Worm (Caenorhabditis elegans): ENCODE results near the gene K10G6.9.

K10G6.9 gene

DNA sequence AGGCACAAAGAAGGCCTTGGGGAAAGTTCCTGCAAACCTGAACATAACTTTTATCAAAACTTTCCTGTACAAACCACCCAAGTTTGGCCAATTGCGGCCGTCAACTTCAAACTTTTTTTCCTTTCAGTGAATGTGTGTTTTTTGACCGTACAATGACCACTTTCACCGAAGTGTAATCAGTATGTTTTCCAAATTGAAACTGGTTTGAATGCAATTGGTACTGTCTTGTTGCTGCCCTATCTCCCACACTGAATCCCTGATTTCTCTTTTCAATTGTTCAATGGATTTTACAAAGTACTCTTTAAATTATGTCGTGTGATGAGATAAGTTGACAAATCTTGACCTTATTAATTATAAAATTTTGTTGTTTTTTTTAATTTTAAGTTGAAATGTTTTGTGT, 28.4 kb downstream of the K10G6.9 start:
- TF ChIP-seq sem-2 (GFP tag; optimal IDR thresholded peaks at IDR 0.05), result no peak
- no peak for TF ChIP-seq pha-4 (tag; optimal IDR thresholded peaks at IDR 0.05)
- TF ChIP-seq zip-8 (tag; optimal IDR thresholded peaks at IDR 0.05), result no peak
- TF ChIP-seq mep-1 (tag; optimal IDR thresholded peaks at IDR 0.05), result no peak
- no peak for TF ChIP-seq bed-3 (GFP tag; optimal IDR thresholded peaks at IDR 0.05)
- TF ChIP-seq M03D4.4 (tag; optimal IDR thresholded peaks at IDR 0.05), result no peak
- no peak for TF ChIP-seq nhr-237 (tag; optimal IDR thresholded peaks at IDR 0.05)

DNA sequence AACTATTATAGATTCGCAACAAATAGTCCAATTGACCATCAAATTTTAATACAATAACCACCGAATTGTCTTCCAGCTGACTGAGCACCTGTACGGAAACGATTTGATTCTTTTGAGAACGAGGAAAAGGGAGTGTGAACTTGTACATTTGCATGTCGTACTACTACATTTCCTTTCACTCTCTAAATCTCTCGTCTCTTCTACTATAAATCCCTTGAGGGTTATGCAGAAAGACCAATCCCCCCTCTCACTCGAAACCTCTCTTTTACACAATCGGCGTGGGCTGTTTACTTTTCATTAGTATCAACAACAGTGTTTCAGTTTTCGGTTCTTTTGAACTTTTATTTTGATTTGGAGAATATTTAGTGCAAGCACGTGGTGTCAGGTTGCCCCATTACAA, 30.1 kb downstream of the K10G6.9 start:
- TF ChIP-seq ceh-39 (tag; optimal IDR thresholded peaks at IDR 0.05), result no peak
- TF ChIP-seq tbx-8 (GFP tag; optimal IDR thresholded peaks at IDR 0.05), result no peak
- TF ChIP-seq unc-62 (GFP tag; optimal IDR thresholded peaks at IDR 0.05), result no peak
- TF ChIP-seq lsy-2 (tag; optimal IDR thresholded peaks at IDR 0.05), result no peak
- TF ChIP-seq lin-32 (GFP tag; optimal IDR thresholded peaks at IDR 0.05), result no peak
- TF ChIP-seq elt-1 (tag; optimal IDR thresholded peaks at IDR 0.05; ENCODE audit: borderline replicate concordance, insufficient read depth), result no peak
- peak; percentile 32 for TF ChIP-seq pha-4 (tag; optimal IDR thresholded peaks at IDR 0.05)
- no peak for TF ChIP-seq lin-13 (tag; optimal IDR thresholded peaks at IDR 0.05)
- no peak for TF ChIP-seq mls-2 (tag; optimal IDR thresholded peaks at IDR 0.05)
- TF ChIP-seq mab-5 (tag; optimal IDR thresholded peaks at IDR 0.05), result no peak
- TF ChIP-seq drap-1 (GFP tag; optimal IDR thresholded peaks at IDR 0.05), result no peak
- TF ChIP-seq ces-1 (GFP tag; optimal IDR thresholded peaks at IDR 0.05), result peak; percentile 53
- no peak for TF ChIP-seq ceh-83 (GFP tag; optimal IDR thresholded peaks at IDR 0.05)
- no peak for TF ChIP-seq nhr-76 (tag; optimal IDR thresholded peaks at IDR 0.05)

DNA sequence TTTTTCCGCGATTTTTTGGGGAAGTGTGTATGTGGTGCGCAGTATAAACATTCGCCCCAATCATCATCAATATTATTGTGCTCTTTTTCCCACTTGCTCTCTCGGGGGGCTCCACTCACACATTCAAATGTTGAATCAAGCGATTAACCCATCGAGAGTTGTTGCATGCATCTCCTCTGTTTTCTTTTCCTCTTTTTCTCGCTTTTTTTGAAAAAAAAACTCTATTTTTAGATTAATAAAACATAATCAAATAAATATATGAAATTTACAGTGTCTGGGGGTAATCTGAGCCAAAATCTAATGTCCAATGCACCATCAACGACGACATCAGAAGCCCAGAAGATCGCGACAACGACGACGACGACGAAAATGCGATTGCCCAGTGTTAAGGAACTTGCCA, 32.6 kb downstream of the K10G6.9 start, which contains the start of gene ephx-1:
ephx-1 (plus strand) TSS at position 301 of the 400 bp plus-strand sequence.
- TF ChIP-seq ham-2 (GFP tag; optimal IDR thresholded peaks at IDR 0.05) (no peak), nhr-12 (tag; optimal IDR thresholded peaks at IDR 0.05) (no peak), cnd-1 (tag; optimal IDR thresholded peaks at IDR 0.05) (no peak), bed-3 (GFP tag; optimal IDR thresholded peaks at IDR 0.05) (no peak), elt-3 (tag; optimal IDR thresholded peaks at IDR 0.05) (no peak), elt-1 (tag; optimal IDR thresholded peaks at IDR 0.05; ENCODE audit: borderline replicate concordance, insufficient read depth) (no peak), sptf-1 (tag; optimal IDR thresholded peaks at IDR 0.05) (no peak), nhr-28 (tag; optimal IDR thresholded peaks at IDR 0.05) (no peak), ztf-11 (tag; optimal IDR thresholded peaks at IDR 0.05) (no peak), M03D4.4 (tag; optimal IDR thresholded peaks at IDR 0.05) (no peak)

ce11 chrII:4007972-4008371, 35.9 kb downstream of the K10G6.9 start:
- TF ChIP-seq ztf-11 (tag; optimal IDR thresholded peaks at IDR 0.05) (no peak), flh-1 (GFP tag; optimal IDR thresholded peaks at IDR 0.05) (no peak), ceh-43 (GFP tag; optimal IDR thresholded peaks at IDR 0.05) (no peak), unc-39 (tag; optimal IDR thresholded peaks at IDR 0.05) (no peak), snpc-4 (tag; optimal IDR thresholded peaks at IDR 0.05) (no peak), lin-32 (GFP tag; optimal IDR thresholded peaks at IDR 0.05) (no peak), mls-2 (tag; optimal IDR thresholded peaks at IDR 0.05) (no peak), nhr-237 (tag; optimal IDR thresholded peaks at IDR 0.05) (no peak), zip-8 (tag; optimal IDR thresholded peaks at IDR 0.05) (no peak), tbx-8 (GFP tag; optimal IDR thresholded peaks at IDR 0.05) (no peak), sem-2 (GFP tag; optimal IDR thresholded peaks at IDR 0.05) (no peak), lin-13 (tag; optimal IDR thresholded peaks at IDR 0.05) (no peak), nhr-12 (tag; optimal IDR thresholded peaks at IDR 0.05) (no peak), blmp-1 (tag; optimal IDR thresholded peaks at IDR 0.05) (no peak), mep-1 (tag; optimal IDR thresholded peaks at IDR 0.05) (no peak), elt-1 (tag; optimal IDR thresholded peaks at IDR 0.05; ENCODE audit: borderline replicate concordance, insufficient read depth) (no peak), ceh-83 (GFP tag; optimal IDR thresholded peaks at IDR 0.05) (no peak)

ce11 chrII:4011518-4011917, 39.5 kb downstream of the K10G6.9 start:
- TF ChIP-seq elt-1 (tag; optimal IDR thresholded peaks at IDR 0.05; ENCODE audit: borderline replicate concordance, insufficient read depth) (no peak), tbx-8 (GFP tag; optimal IDR thresholded peaks at IDR 0.05) (no peak), hlh-1 (tag; optimal IDR thresholded peaks at IDR 0.05) (no peak), ceh-39 (tag; optimal IDR thresholded peaks at IDR 0.05) (no peak), sptf-1 (tag; optimal IDR thresholded peaks at IDR 0.05) (no peak), snpc-4 (tag; optimal IDR thresholded peaks at IDR 0.05) (no peak), lin-13 (tag; optimal IDR thresholded peaks at IDR 0.05) (no peak), ceh-43 (GFP tag; optimal IDR thresholded peaks at IDR 0.05) (no peak), nhr-28 (tag; optimal IDR thresholded peaks at IDR 0.05) (no peak), pha-4 (tag; optimal IDR thresholded peaks at IDR 0.05) (no peak), flh-1 (GFP tag; optimal IDR thresholded peaks at IDR 0.05) (no peak), ces-1 (GFP tag; optimal IDR thresholded peaks at IDR 0.05) (no peak), elt-3 (tag; optimal IDR thresholded peaks at IDR 0.05) (no peak)
